Fruit fly (Drosophila melanogaster) whole organism, embryonic: ENCODE measurements around the gene CG13996.

Experiments used
- Adf1 ChIP-seq: fragments of 200-800 bp; sonication (Bioruptor generic); IDR thresholded peaks from 2 replicates; pipeline ENCODE4 v1.3.6; 2022; ENCODE audit warnings: missing biosample characterization, missing genetic modification characterization
- Asciz ChIP-seq: fragments of 200-800 bp; sonication (Bioruptor generic); optimal IDR thresholded peaks from 2 replicates; lab custom pipeline; 2017; ENCODE audit warnings: missing biosample characterization, mild to moderate bottlenecking, missing genetic modification characterization, missing genetic modification reagents
- Atf-2 ChIP-seq: fragments of 200-800 bp; sonication (Bioruptor generic); optimal IDR thresholded peaks from 2 replicates; lab custom pipeline; 2016; ENCODE audit warnings: missing biosample characterization, missing genetic modification characterization
- CG11247 ChIP-seq: fragments of 200-800 bp; sonication (Bioruptor generic); IDR thresholded peaks from 2 replicates; pipeline ENCODE4 v1.3.6; 2022; ENCODE audit warnings: missing biosample characterization, missing genetic modification characterization
- CG12659 ChIP-seq: fragments of 200-800 bp; sonication (Bioruptor generic); optimal IDR thresholded peaks from 3 replicates; lab custom pipeline; 2017; ENCODE audit warnings: mild to moderate bottlenecking, missing biosample characterization, missing genetic modification reagents, missing genetic modification characterization
- CG12942 ChIP-seq: fragments of 200-800 bp; sonication (Bioruptor generic); optimal IDR thresholded peaks from 3 replicates; lab custom pipeline; 2016; ENCODE audit warnings: missing biosample characterization, missing genetic modification characterization
- CG15073 ChIP-seq: fragments of 200-800 bp; sonication (Bioruptor generic); optimal IDR thresholded peaks from 2 replicates; lab custom pipeline; 2016; ENCODE audit warnings: missing biosample characterization, missing genetic modification characterization
- CG1529 ChIP-seq: fragments of 200-800 bp; sonication (Bioruptor generic); optimal IDR thresholded peaks from 3 replicates; lab custom pipeline; 2018; ENCODE audit warnings: missing biosample characterization, missing genetic modification characterization
- CG15696 ChIP-seq: fragments of 200-800 bp; sonication (Bioruptor generic); optimal IDR thresholded peaks from 2 replicates; lab custom pipeline; 2019; ENCODE audit warnings: missing biosample characterization, mild to moderate bottlenecking, missing genetic modification characterization, moderate library complexity
- CG1603 ChIP-seq: fragments of 200-800 bp; sonication (Bioruptor generic); optimal IDR thresholded peaks from 2 replicates; lab custom pipeline; 2019; ENCODE audit warnings: missing biosample characterization, mild to moderate bottlenecking, missing genetic modification characterization, moderate library complexity
- CG2120 ChIP-seq: fragments of 200-800 bp; sonication (Bioruptor generic); optimal IDR thresholded peaks from 3 replicates; lab custom pipeline; 2016; ENCODE audit warnings: missing biosample characterization, missing genetic modification characterization
- CG3281 ChIP-seq: fragments of 200-800 bp; sonication (Bioruptor generic); optimal IDR thresholded peaks from 3 replicates; lab custom pipeline; 2017; ENCODE audit warnings: missing biosample characterization, mild to moderate bottlenecking, missing genetic modification characterization
- CG34224 ChIP-seq: fragments of 200-800 bp; sonication (Bioruptor generic); IDR thresholded peaks from 3 replicates; pipeline ENCODE4 v1.3.6; 2022; ENCODE audit warnings: missing biosample characterization, missing genetic modification characterization; ENCODE audit not compliant: partially characterized antibody
- CG4730 ChIP-seq: fragments of 200-800 bp; sonication (Bioruptor generic); IDR thresholded peaks from 2 replicates; pipeline ENCODE4 v1.3.6; 2022; ENCODE audit warnings: missing biosample characterization, missing genetic modification characterization
- CG4854 ChIP-seq: fragments of 200-800 bp; sonication (Bioruptor generic); optimal IDR thresholded peaks from 2 replicates; lab custom pipeline; 2016; ENCODE audit warnings: missing biosample characterization, missing genetic modification characterization, inconsistent platforms
- CG5953 ChIP-seq: fragments of 200-800 bp; sonication (Bioruptor generic); IDR thresholded peaks from 2 replicates; pipeline ENCODE4 v1.3.6; 2022; ENCODE audit warnings: missing biosample characterization, missing genetic modification characterization
- CG6175 ChIP-seq: fragments of 200-800 bp; sonication (Bioruptor generic); IDR thresholded peaks from 3 replicates; pipeline ENCODE4 v1.3.6; 2022; ENCODE audit warnings: missing biosample characterization, missing genetic modification characterization
- CG7745 ChIP-seq: fragments of 200-800 bp; sonication (Bioruptor generic); optimal IDR thresholded peaks from 2 replicates; lab custom pipeline; 2018; ENCODE audit warnings: missing biosample characterization, mild to moderate bottlenecking, missing genetic modification characterization, moderate library complexity
- CG8359 ChIP-seq: fragments of 200-800 bp; sonication (Bioruptor generic); optimal IDR thresholded peaks from 2 replicates; lab custom pipeline; 2017; ENCODE audit warnings: missing biosample characterization, mild to moderate bottlenecking, missing genetic modification characterization, borderline replicate concordance
- CG8478 ChIP-seq: fragments of >200 bp; optimal IDR thresholded peaks from 2 replicates; lab custom pipeline; 2018
- CG8924 ChIP-seq: fragments of 200-800 bp; optimal IDR thresholded peaks from 3 replicates; lab custom pipeline; 2019; ENCODE audit warnings: missing biosample characterization, mild to moderate bottlenecking, missing genetic modification characterization, moderate library complexity
- CG9609 ChIP-seq: fragments of 200-800 bp; sonication (Bioruptor generic); optimal IDR thresholded peaks from 3 replicates; lab custom pipeline; 2016; ENCODE audit warnings: missing biosample characterization, missing genetic modification characterization
- CoRest ChIP-seq: fragments of 200-800 bp; sonication (Bioruptor generic); optimal IDR thresholded peaks from 3 replicates; lab custom pipeline; 2018; ENCODE audit warnings: missing biosample characterization, mild to moderate bottlenecking, missing genetic modification characterization, moderate library complexity
- Dip3 ChIP-seq: fragments of 200-800 bp; sonication (Bioruptor generic); optimal IDR thresholded peaks from 3 replicates; lab custom pipeline; 2016; ENCODE audit warnings: missing biosample characterization, missing genetic modification characterization
- Dll ChIP-seq: fragments of 200-800 bp; sonication (Bioruptor generic); IDR thresholded peaks from 4 replicates; pipeline ENCODE4 v1.3.6; 2022; ENCODE audit warnings: missing biosample characterization, missing genetic modification characterization; ENCODE audit not compliant: partially characterized antibody
- Dp ChIP-seq: fragments of 200-800 bp; sonication (Bioruptor generic); optimal IDR thresholded peaks from 2 replicates; lab custom pipeline; 2018; ENCODE audit warnings: missing biosample characterization, mild to moderate bottlenecking, missing genetic modification characterization, moderate library complexity
- ERR ChIP-seq: fragments of 200-800 bp; sonication (Bioruptor generic); optimal IDR thresholded peaks from 2 replicates; lab custom pipeline; 2016; ENCODE audit warnings: missing biosample characterization, missing genetic modification characterization
- Fer1 ChIP-seq: fragments of 200-800 bp; sonication (Bioruptor generic); optimal IDR thresholded peaks from 2 replicates; lab custom pipeline; 2017; ENCODE audit warnings: missing biosample characterization, mild to moderate bottlenecking, missing genetic modification characterization
- HHEX ChIP-seq: fragments of 200-800 bp; sonication (Bioruptor generic); optimal IDR thresholded peaks from 3 replicates; lab custom pipeline; 2017; ENCODE audit warnings: missing biosample characterization, mild to moderate bottlenecking, missing genetic modification characterization, missing genetic modification reagents
- Hr78 ChIP-seq, 2 experiments: fragments of 200-800 bp in 1 of 2; fragments of >200 bp in 1 of 2; sonication (Bioruptor generic) in 1 of 2; optimal IDR thresholded peaks; 2 replicates each; lab custom pipeline; 2017 to 2019; ENCODE audit warnings: missing biosample characterization in 2 of 2, missing genetic modification characterization in 2 of 2, mild to moderate bottlenecking in 1 of 2, moderate library complexity in 1 of 2
- NfI ChIP-seq: fragments of 200-800 bp; sonication (Bioruptor generic); optimal IDR thresholded peaks from 3 replicates; lab custom pipeline; 2018; ENCODE audit warnings: missing biosample characterization, mild to moderate bottlenecking, missing genetic modification characterization, moderate library complexity
- PHDP ChIP-seq: fragments of 200-800 bp; sonication (Bioruptor generic); optimal IDR thresholded peaks from 3 replicates; lab custom pipeline; 2018; ENCODE audit warnings: missing biosample characterization, mild to moderate bottlenecking, missing genetic modification characterization, moderate library complexity
- Ptx1 ChIP-seq: fragments of 200-800 bp; sonication (Bioruptor generic); IDR thresholded peaks from 2 replicates; pipeline ENCODE4 v1.3.6; 2022; ENCODE audit warnings: missing biosample characterization, missing genetic modification characterization
- Rx ChIP-seq: fragments of 200-800 bp; sonication (Bioruptor generic); IDR thresholded peaks from 2 replicates; pipeline ENCODE4 v1.3.6; 2022; ENCODE audit warnings: missing biosample characterization, missing genetic modification characterization
- Side ChIP-seq: fragments of 200-800 bp; sonication (Bioruptor generic); optimal IDR thresholded peaks from 2 replicates; lab custom pipeline; 2016; ENCODE audit warnings: missing biosample characterization, missing genetic modification characterization
- Sin3A ChIP-seq: fragments of >200 bp; optimal IDR thresholded peaks from 2 replicates; lab custom pipeline; 2018
- Six4 ChIP-seq: fragments of 200-800 bp; sonication (Bioruptor generic); optimal IDR thresholded peaks from 2 replicates; lab custom pipeline; 2016; ENCODE audit warnings: missing biosample characterization, missing genetic modification characterization
- Sry-δ ChIP-seq: fragments of 200-800 bp; sonication (Bioruptor generic); optimal IDR thresholded peaks from 2 replicates; lab custom pipeline; 2016; ENCODE audit warnings: missing biosample characterization, missing genetic modification characterization
- bsh ChIP-seq, 2 experiments: fragments of 200-800 bp; sonication (Bioruptor generic); optimal IDR thresholded peaks; 2 replicates each; lab custom pipeline; 2017 to 2018; ENCODE audit warnings: mild to moderate bottlenecking in 2 of 2, missing biosample characterization in 2 of 2, missing genetic modification characterization in 2 of 2, moderate library complexity in 1 of 2
- cg ChIP-seq: fragments of 200-800 bp; sonication (Bioruptor generic); optimal IDR thresholded peaks from 3 replicates; lab custom pipeline; 2019; ENCODE audit warnings: missing biosample characterization, mild to moderate bottlenecking, missing genetic modification characterization, moderate library complexity
- chn ChIP-seq: fragments of 200-800 bp; sonication (Bioruptor generic); optimal IDR thresholded peaks from 2 replicates; lab custom pipeline; 2016; ENCODE audit warnings: missing biosample characterization, missing genetic modification characterization
- disco-r ChIP-seq: fragments of 200-800 bp; sonication (Bioruptor generic); optimal IDR thresholded peaks from 2 replicates; lab custom pipeline; 2016; ENCODE audit warnings: missing biosample characterization, missing genetic modification characterization
- grau ChIP-seq: fragments of 200-800 bp; optimal IDR thresholded peaks from 3 replicates; lab custom pipeline; 2019; ENCODE audit warnings: missing biosample characterization, mild to moderate bottlenecking, missing genetic modification characterization, moderate library complexity
- gsb-n ChIP-seq: fragments of 200-800 bp; sonication (Bioruptor generic); optimal IDR thresholded peaks from 3 replicates; lab custom pipeline; 2018; ENCODE audit warnings: missing biosample characterization, mild to moderate bottlenecking, missing genetic modification characterization
- her ChIP-seq: fragments of 200-800 bp; sonication (Bioruptor generic); optimal IDR thresholded peaks from 2 replicates; lab custom pipeline; 2016; ENCODE audit warnings: missing biosample characterization, missing genetic modification characterization
- jumu ChIP-seq: fragments of 200-800 bp; sonication (Bioruptor generic); optimal IDR thresholded peaks from 3 replicates; lab custom pipeline; 2016; ENCODE audit warnings: missing biosample characterization, missing genetic modification characterization
- kah ChIP-seq: fragments of 200-800 bp; sonication (Bioruptor generic); optimal IDR thresholded peaks from 2 replicates; lab custom pipeline; 2018; ENCODE audit warnings: missing biosample characterization, mild to moderate bottlenecking, missing genetic modification characterization
- luna ChIP-seq: fragments of 200-800 bp; sonication (Bioruptor generic); optimal IDR thresholded peaks from 2 replicates; lab custom pipeline; 2016; ENCODE audit warnings: missing biosample characterization, missing genetic modification characterization
- nom ChIP-seq: fragments of 200-800 bp; sonication (Bioruptor generic); optimal IDR thresholded peaks from 2 replicates; lab custom pipeline; 2017; ENCODE audit warnings: missing biosample characterization, missing genetic modification characterization, mild to moderate bottlenecking, moderate library complexity, missing genetic modification reagents
- seq ChIP-seq: fragments of 200-800 bp; sonication (Bioruptor generic); IDR thresholded peaks from 2 replicates; pipeline ENCODE4 v1.3.6; 2022; ENCODE audit warnings: missing biosample characterization, missing genetic modification characterization
- vvl ChIP-seq: fragments of 200-800 bp; sonication (Bioruptor generic); IDR thresholded peaks from 2 replicates; pipeline ENCODE4 v1.3.6; 2022; ENCODE audit warnings: missing biosample characterization, missing genetic modification characterization
- z ChIP-seq: fragments of 200-800 bp; sonication (Bioruptor generic); IDR thresholded peaks from 3 replicates; pipeline ENCODE4 v1.3.6; 2022; ENCODE audit warnings: missing biosample characterization, missing genetic modification characterization

CG13996 gene

DNA sequence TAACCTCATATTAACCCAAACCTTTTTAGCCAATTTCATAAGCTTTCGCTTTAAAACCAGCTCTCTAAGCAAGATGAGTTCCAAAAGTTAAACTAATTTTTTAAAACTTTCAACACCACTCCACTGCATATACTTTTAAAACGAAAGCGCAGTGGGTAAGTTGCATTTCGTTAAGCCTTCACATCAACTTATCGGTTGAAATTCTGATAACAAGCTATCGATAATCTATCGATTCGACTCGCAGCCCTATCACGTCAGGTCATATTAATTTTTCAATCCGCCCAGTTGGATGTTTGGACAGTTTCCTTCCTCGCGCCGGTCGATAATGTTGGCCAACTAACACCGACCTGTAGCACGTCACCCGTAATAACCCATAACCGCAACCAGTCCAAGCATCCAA, 34.5 kb upstream of the CG13996 start, which contains the start of gene ifc (continued):
- TF ChIP-seq Atf-2 (GFP tag; lab: Kevin White, UChicago) = peak; percentile 45
- peak; percentile 15 for TF ChIP-seq gsb-n (tag; lab: Kevin White, UChicago)
- TF ChIP-seq PHDP (tag; lab: Kevin White, UChicago) = peak; percentile 44
- peak; percentile 80 for TF ChIP-seq CG2120
- peak; percentile 66 for TF ChIP-seq luna
- peak; percentile 69 for TF ChIP-seq ERR (GFP tag; lab: Kevin White, UChicago)
- TF ChIP-seq Dip3 (GFP tag; lab: Kevin White, UChicago) = peak; percentile 51
- peak; percentile 82 for TF ChIP-seq Sry-δ
- no peak for TF ChIP-seq Dll (GFP tag; lab: Robert Waterston, UW)
- peak; percentile 32 for TF ChIP-seq Side (GFP tag; lab: Kevin White, UChicago)
- TF ChIP-seq CG5953 (GFP tag; lab: Robert Waterston, UW) = no peak
- peak; percentile 45 for TF ChIP-seq CG12942 (GFP tag; lab: Kevin White, UChicago)
- TF ChIP-seq CoRest = peak; percentile 74
- TF ChIP-seq CG34224 (GFP tag; lab: Robert Waterston, UW) = no peak
- TF ChIP-seq HHEX (GFP tag; lab: Kevin White, UChicago) = peak; percentile 31
- no peak for TF ChIP-seq CG4730 (GFP tag; lab: Robert Waterston, UW)
- TF ChIP-seq CG12659 = peak; percentile 86
- TF ChIP-seq CG1529 (GFP tag; lab: Kevin White, UChicago) = no peak
- no peak for TF ChIP-seq seq (GFP tag; lab: Robert Waterston, UW)
- no peak for TF ChIP-seq Adf1 (GFP tag; lab: Robert Waterston, UW)
- TF ChIP-seq Rx (GFP tag; lab: Robert Waterston, UW) = no peak
- no peak for TF ChIP-seq CG7745 (tag; lab: Kevin White, UChicago)
- no peak for TF ChIP-seq CG6175 (GFP tag; lab: Robert Waterston, UW)
- no peak for TF ChIP-seq Ptx1 (GFP tag; lab: Robert Waterston, UW)
- TF ChIP-seq grau (tag; lab: Kevin White, UChicago) = peak; percentile 69
- TF ChIP-seq Six4 (GFP tag; lab: Kevin White, UChicago) = peak; percentile 7
- peak; percentile 31 for TF ChIP-seq CG4854 (GFP tag; lab: Kevin White, UChicago)
- peak; percentile 54 for TF ChIP-seq chn (GFP tag; lab: Kevin White, UChicago)
- no peak for TF ChIP-seq CG8478 (lab: Kevin White, UChicago)
- TF ChIP-seq CG15696 (tag; lab: Kevin White, UChicago) = peak; percentile 40
- TF ChIP-seq CG8359 = no peak
- peak; percentile 71 for TF ChIP-seq jumu (GFP tag; lab: Kevin White, UChicago)
- no peak for TF ChIP-seq CG11247 (GFP tag; lab: Robert Waterston, UW)
- peak; percentile 50 for TF ChIP-seq CG3281
- peak in 1 of 2 experiments; percentile 59 for TF ChIP-seq Hr78 (GFP tag; optimal IDR thresholded peaks at IDR 0.05; lab: Kevin White, UChicago)
- TF ChIP-seq Asciz (GFP tag; lab: Kevin White, UChicago) = no peak
- TF ChIP-seq NfI = peak; percentile 77
- TF ChIP-seq her = peak; percentile 71
- TF ChIP-seq z (GFP tag; lab: Robert Waterston, UW) = no peak
- TF ChIP-seq CG8924 = peak; percentile 61
- TF ChIP-seq Sin3A (lab: Kevin White, UChicago) = peak; percentile 39
- peak; percentile 18 for TF ChIP-seq kah
- peak in 1 of 2 experiments; percentile 42 for TF ChIP-seq bsh (GFP tag; optimal IDR thresholded peaks at IDR 0.05; lab: Kevin White, UChicago)
- TF ChIP-seq disco-r (GFP tag; lab: Kevin White, UChicago) = peak; percentile 19
- peak; percentile 63 for TF ChIP-seq Dp (GFP tag; lab: Kevin White, UChicago)
- TF ChIP-seq CG15073 = no peak
- no peak for TF ChIP-seq vvl (GFP tag; lab: Robert Waterston, UW)
- peak; percentile 32 for TF ChIP-seq Fer1 (GFP tag; lab: Kevin White, UChicago)
- peak; percentile 91 for TF ChIP-seq CG1603 (tag; lab: Kevin White, UChicago)
- peak; percentile 32 for TF ChIP-seq CG9609 (GFP tag; lab: Kevin White, UChicago)
- TF ChIP-seq cg (GFP tag; lab: Kevin White, UChicago) = no peak
- TF ChIP-seq nom (GFP tag; lab: Kevin White, UChicago) = peak; percentile 46
